Worm (Caenorhabditis elegans): ENCODE measurements around the gene frpr-15.

- TF ChIP-seq lin-29 (GFP tag; IDR thresholded peaks at IDR 0.05) (no peak), mes-2 (tag; optimal IDR thresholded peaks at IDR 0.05; ENCODE audit: poor library complexity, severe bottlenecking) (no peak), spr-1 (tag; optimal IDR thresholded peaks at IDR 0.05) (no peak), hlh-30 (tag; optimal IDR thresholded peaks at IDR 0.05; ENCODE audit: insufficient read depth) (no peak), aly-2 (tag; optimal IDR thresholded peaks at IDR 0.05) (no peak), nhr-11 (tag; optimal IDR thresholded peaks at IDR 0.05) (no peak), ama-1 (optimal IDR thresholded peaks at IDR 0.05) (no peak)
Measured at ce11 chrV:12714120-12714519, 34.2 kb downstream of the frpr-15 start, which contains the start of gene R11D1.4.
